Fruit fly (Drosophila melanogaster) S2 (cell line): Measurements from ENCODE around the gene Lgr4.
"Not testable (repeated sequence)": the region's sequence is repeated elsewhere in the genome, so short reads cannot be mapped to it uniquely, and the experiment has no call there.

ENCODE experiments used
- CG8478 ChIP-seq: fragments of >200 bp; optimal IDR thresholded peaks from 2 replicates; lab custom pipeline; 2018
- CTCF ChIP-seq, 2 experiments: fragments of >200 bp; optimal IDR thresholded peaks; 2 replicates each; lab custom pipeline; 2018

The Lgr4 gene

dm6 chrX:13184178-13184577 is 4.8 kb downstream of the Lgr4 start, which contains the start of gene CG32641:
Gene CG32641 (plus strand): TSS chrX:13184478.
- not testable (repeated sequence) for TF ChIP-seq CG8478 (lab: Kevin White, UChicago); CTCF (optimal IDR thresholded peaks at IDR 0.05; lab: Kevin White, UChicago)

- not testable (repeated sequence) for TF ChIP-seq CTCF (optimal IDR thresholded peaks at IDR 0.05; lab: Kevin White, UChicago); CG8478 (lab: Kevin White, UChicago)
Observed at dm6 chrX:13177720-13178119, 11.2 kb downstream of the Lgr4 start, which contains the start of gene CG32640. Gene CG32640 (plus strand): TSS chrX:13178005.

- TF ChIP-seq CTCF (optimal IDR thresholded peaks at IDR 0.05; lab: Kevin White, UChicago) (no peak), CG8478 (lab: Kevin White, UChicago) (no peak)
Observed at dm6 chrX:13172865-13173264, 16.1 kb downstream of the Lgr4 start.

dm6 chrX:13159481-13159880 is 29.5 kb downstream of the Lgr4 start, which contains the start of the genes Bap60 and CG12096:
Gene Bap60 (minus strand): TSS chrX:13159508.
Gene CG12096 (plus strand): TSS chrX:13159604.
- TF ChIP-seq CTCF (optimal IDR thresholded peaks at IDR 0.05; lab: Kevin White, UChicago) (no peak), CG8478 (lab: Kevin White, UChicago) (no peak)

- no peak for TF ChIP-seq CTCF (optimal IDR thresholded peaks at IDR 0.05; lab: Kevin White, UChicago)
- no peak for TF ChIP-seq CG8478 (lab: Kevin White, UChicago)
Observed at dm6 chrX:13154783-13155182, 34.2 kb downstream of the Lgr4 start, which contains the start of the genes CG4318 and CG4332. Gene CG4318 (minus strand): TSS chrX:13154924. Gene CG4332 (plus strand): TSS chrX:13155038.

dm6 chrX:13149083-13149482 is 39.9 kb downstream of the Lgr4 start:
- no peak for TF ChIP-seq CTCF (optimal IDR thresholded peaks at IDR 0.05; lab: Kevin White, UChicago)
- no peak for TF ChIP-seq CG8478 (lab: Kevin White, UChicago)

dm6 chrX:13145858-13146257 is 43.1 kb downstream of the Lgr4 start:
- no peak for TF ChIP-seq CG8478 (lab: Kevin White, UChicago)
- no peak for TF ChIP-seq CTCF (optimal IDR thresholded peaks at IDR 0.05; lab: Kevin White, UChicago)

dm6 chrX:13143100-13143499 is 45.9 kb downstream of the Lgr4 start:
- TF ChIP-seq CG8478 (lab: Kevin White, UChicago) (no peak), CTCF (optimal IDR thresholded peaks at IDR 0.05; lab: Kevin White, UChicago) (no peak)

dm6 chrX:13138887-13139286 is 50.1 kb downstream of the Lgr4 start, which contains the start of gene CG32645:
Gene CG32645 (plus strand): TSS chrX:13139199.
- TF ChIP-seq CG8478 (lab: Kevin White, UChicago) (no peak), CTCF (optimal IDR thresholded peaks at IDR 0.05; lab: Kevin White, UChicago) (no peak)

dm6 chrX:13136939-13137697 is 51.8 kb downstream of the Lgr4 start:
- TF ChIP-seq CTCF (optimal IDR thresholded peaks at IDR 0.05; lab: Kevin White, UChicago) (no peak), CG8478 (lab: Kevin White, UChicago) (no peak)

- TF ChIP-seq CG8478 (lab: Kevin White, UChicago) = no peak
- TF ChIP-seq CTCF (optimal IDR thresholded peaks at IDR 0.05; lab: Kevin White, UChicago) = no peak
Observed at dm6 chrX:13135702-13136101, 53.3 kb downstream of the Lgr4 start.

dm6 chrX:13134811-13135210 is 54.2 kb downstream of the Lgr4 start:
- TF ChIP-seq CG8478 (lab: Kevin White, UChicago) = no peak
- TF ChIP-seq CTCF (optimal IDR thresholded peaks at IDR 0.05; lab: Kevin White, UChicago) = peak in 1 of 2 experiments; percentile 6

- TF ChIP-seq CTCF (optimal IDR thresholded peaks at IDR 0.05; lab: Kevin White, UChicago) = no peak
- no peak for TF ChIP-seq CG8478 (lab: Kevin White, UChicago)
Observed at dm6 chrX:13131063-13131773, 57.7 kb downstream of the Lgr4 start.

dm6 chrX:13130175-13130822 is 58.7 kb downstream of the Lgr4 start:
- TF ChIP-seq CG8478 (lab: Kevin White, UChicago) = no peak
- TF ChIP-seq CTCF (optimal IDR thresholded peaks at IDR 0.05; lab: Kevin White, UChicago) = no peak
